Worm (Caenorhabditis elegans) whole organism, L4 larva: ENCODE measurements around the gene T26H5.10.

ENCODE experiments used
- F44E2.7 ChIP-seq: fragments of 200-800 bp; sonication (Bioruptor generic); IDR thresholded peaks from 2 replicates; pipeline ENCODE4 v2.1.2; 2022; ENCODE audit warnings: missing genetic modification characterization, missing compliant biosample characterization
- F49E8.2 ChIP-seq: sonication (generic microtip); optimal IDR thresholded peaks from 2 replicates; lab custom pipeline; 2016; ENCODE audit warnings: missing compliant biosample characterization, mild to moderate bottlenecking, missing genetic modification characterization, borderline replicate concordance
- T20F7.1 ChIP-seq: fragments of 200-800 bp; sonication (Bioruptor generic); optimal IDR thresholded peaks from 2 replicates; lab custom pipeline; 2018; ENCODE audit warnings: mild to moderate bottlenecking, missing genetic modification characterization, missing compliant biosample characterization
- Y48G9A.11 ChIP-seq: fragments of 200-800 bp; sonication (Bioruptor generic); IDR thresholded peaks from 2 replicates; pipeline ENCODE4 v1.3.6; 2022; ENCODE audit warnings: missing genetic modification reagents, missing genetic modification characterization, missing compliant biosample characterization
- Y5F2A.4 ChIP-seq: fragments of 200-800 bp; sonication (Bioruptor generic); optimal IDR thresholded peaks from 2 replicates; lab custom pipeline; 2018; ENCODE audit warnings: mild to moderate bottlenecking, missing genetic modification characterization, missing compliant biosample characterization
- Y75B8A.6 ChIP-seq: fragments of 200-800 bp; sonication (Bioruptor generic); IDR thresholded peaks from 2 replicates; pipeline ENCODE4 v1.3.6; 2022; ENCODE audit warnings: missing genetic modification reagents, missing genetic modification characterization, missing compliant biosample characterization
- ZK337.2 ChIP-seq: fragments of 200-800 bp; sonication (Bioruptor generic); IDR thresholded peaks from 2 replicates; pipeline ENCODE4 v1.3.6; 2022; ENCODE audit warnings: missing genetic modification reagents, missing genetic modification characterization, missing compliant biosample characterization
- ZK546.5 ChIP-seq, 2 experiments: sonication (generic microtip); optimal IDR thresholded peaks; 2 replicates each; lab custom pipeline; 2017; ENCODE audit warnings: missing biosample characterization in 2 of 2, missing genetic modification characterization in 2 of 2
- ama-1 ChIP-seq: fragments of 150-350 bp; optimal IDR thresholded peaks from 2 replicates; lab custom pipeline; 2014; ENCODE audit warnings: inconsistent platforms, mixed read lengths
- attf-4 ChIP-seq: sonication (generic microtip); optimal IDR thresholded peaks from 3 replicates; lab custom pipeline; 2017; ENCODE audit warnings: missing biosample characterization, missing genetic modification characterization
- ceh-20 ChIP-seq: fragments of 200-800 bp; sonication (Bioruptor generic); IDR thresholded peaks from 2 replicates; pipeline ENCODE4 v1.3.6; 2022; ENCODE audit warnings: missing genetic modification reagents, missing genetic modification characterization, missing compliant biosample characterization
- ceh-32 ChIP-seq: sonication (generic microtip); optimal IDR thresholded peaks from 2 replicates; lab custom pipeline; 2016; ENCODE audit warnings: mild to moderate bottlenecking, missing genetic modification characterization, missing compliant biosample characterization; ENCODE audit not compliant: poor library complexity
- ceh-82 ChIP-seq: sonication (generic microtip); optimal IDR thresholded peaks from 2 replicates; lab custom pipeline; 2017; ENCODE audit warnings: missing biosample characterization, missing genetic modification characterization
- cey-2 ChIP-seq: sonication (generic microtip); optimal IDR thresholded peaks from 3 replicates; lab custom pipeline; 2017; ENCODE audit warnings: missing genetic modification characterization, mild to moderate bottlenecking, missing compliant biosample characterization, antibody characterized with exemption, borderline replicate concordance; ENCODE audit not compliant: insufficient read depth
- ctbp-1 ChIP-seq: fragments of 200-800 bp; sonication (Bioruptor generic); IDR thresholded peaks from 2 replicates; pipeline ENCODE4 v1.3.6; 2022; ENCODE audit warnings: missing genetic modification reagents, missing genetic modification characterization, missing compliant biosample characterization
- daf-12 ChIP-seq: fragments of 150-350 bp; optimal IDR thresholded peaks from 2 replicates; lab custom pipeline; 2014; ENCODE audit warnings: missing biosample characterization, missing genetic modification reagents, missing genetic modification characterization
- daf-16 ChIP-seq, 3 experiments: sonication (generic microtip); optimal IDR thresholded peaks; 2 replicates each; lab custom pipeline; 2016 to 2017; ENCODE audit warnings: missing genetic modification characterization in 3 of 3, missing genetic modification reagents in 3 of 3, mild to moderate bottlenecking in 2 of 3, missing compliant biosample characterization in 2 of 3, missing biosample characterization in 1 of 3, moderate library complexity in 1 of 3
- dpl-1 ChIP-seq: fragments of 150-350 bp; optimal IDR thresholded peaks from 2 replicates; lab custom pipeline; 2014; ENCODE audit warnings: missing biosample characterization, missing genetic modification reagents, missing genetic modification characterization
- duxl-1 ChIP-seq: sonication (generic microtip); optimal IDR thresholded peaks from 2 replicates; lab custom pipeline; 2016; ENCODE audit warnings: mild to moderate bottlenecking, missing genetic modification characterization, moderate library complexity, missing compliant biosample characterization; ENCODE audit not compliant: poor library complexity
- egl-27 ChIP-seq: sonication (generic microtip); optimal IDR thresholded peaks from 3 replicates; lab custom pipeline; 2017; ENCODE audit warnings: missing biosample characterization, missing genetic modification reagents, missing genetic modification characterization
- egl-43 ChIP-seq: fragments of 200-800 bp; sonication (Bioruptor generic); IDR thresholded peaks from 2 replicates; pipeline ENCODE4 v1.3.6; 2022; ENCODE audit warnings: missing genetic modification reagents, missing genetic modification characterization, missing compliant biosample characterization
- hlh-30 ChIP-seq: sonication (generic microtip); optimal IDR thresholded peaks from 2 replicates; lab custom pipeline; 2017; ENCODE audit warnings: antibody characterized with exemption, mild to moderate bottlenecking, missing genetic modification characterization, missing compliant biosample characterization; ENCODE audit not compliant: insufficient read depth
- hmg-1.1 ChIP-seq: fragments of 200-800 bp; sonication (Bioruptor generic); IDR thresholded peaks from 2 replicates; pipeline ENCODE4 v1.3.6; 2022; ENCODE audit warnings: missing genetic modification reagents, missing genetic modification characterization, missing compliant biosample characterization
- lim-7 ChIP-seq: fragments of 200-800 bp; sonication (Bioruptor generic); IDR thresholded peaks from 2 replicates; pipeline ENCODE4 v1.3.6; 2022; ENCODE audit warnings: missing genetic modification characterization, missing compliant biosample characterization
- lin-13 ChIP-seq: fragments of 150-350 bp; optimal IDR thresholded peaks from 2 replicates; lab custom pipeline; 2014; ENCODE audit warnings: missing biosample characterization, missing genetic modification reagents, missing genetic modification characterization
- lin-15B ChIP-seq: fragments of 150-350 bp; sonication (generic microtip); optimal IDR thresholded peaks from 3 replicates; lab custom pipeline; 2014; ENCODE audit warnings: missing biosample characterization, missing genetic modification characterization
- lin-38 ChIP-seq: fragments of 200-800 bp; sonication (Bioruptor generic); IDR thresholded peaks from 2 replicates; pipeline ENCODE4 v1.3.6; 2022; ENCODE audit warnings: missing genetic modification reagents, missing genetic modification characterization, missing compliant biosample characterization
- lin-39 ChIP-seq: fragments of 150-350 bp; optimal IDR thresholded peaks from 2 replicates; lab custom pipeline; 2014; ENCODE audit warnings: missing biosample characterization, missing genetic modification reagents, missing genetic modification characterization
- madf-5 ChIP-seq, 2 experiments: fragments of 200-800 bp; sonication (Bioruptor generic); IDR thresholded peaks; 2 replicates each; pipeline ENCODE4 v1.3.6; 2022; ENCODE audit warnings: missing compliant biosample characterization in 2 of 2, missing genetic modification characterization in 2 of 2
- mdl-1 ChIP-seq, 2 experiments: fragments of 150-350 bp in 1 of 2; sonication (generic microtip) in 1 of 2; optimal IDR thresholded peaks; 2 replicates each; lab custom pipeline; 2014 to 2017; ENCODE audit warnings: missing biosample characterization in 2 of 2, missing genetic modification characterization in 2 of 2
- mdt-29 ChIP-seq: fragments of 200-800 bp; sonication (Bioruptor generic); IDR thresholded peaks from 2 replicates; pipeline ENCODE4 v1.3.6; 2022; ENCODE audit warnings: missing genetic modification reagents, missing genetic modification characterization, missing compliant biosample characterization
- mes-2 ChIP-seq: sonication (generic microtip); optimal IDR thresholded peaks from 2 replicates; lab custom pipeline; 2016; ENCODE audit warnings: missing genotype, mild to moderate bottlenecking, missing genetic modification characterization, missing compliant biosample characterization; ENCODE audit not compliant: poor library complexity, severe bottlenecking
- mxl-2 ChIP-seq: fragments of 200-800 bp; sonication (Bioruptor generic); conservative IDR thresholded peaks from 2 replicates; pipeline ENCODE4 v1.3.6; 2022; ENCODE audit warnings: missing genetic modification reagents, missing genetic modification characterization, missing compliant biosample characterization
- nhr-237 ChIP-seq: sonication (generic microtip); optimal IDR thresholded peaks from 2 replicates; lab custom pipeline; 2017; ENCODE audit warnings: missing biosample characterization, missing genetic modification characterization
- nhr-28 ChIP-seq: fragments of 150-350 bp; optimal IDR thresholded peaks from 2 replicates; lab custom pipeline; 2014; ENCODE audit warnings: missing biosample characterization, missing genetic modification characterization
- nhr-41 ChIP-seq: fragments of 200-800 bp; sonication (Bioruptor generic); IDR thresholded peaks from 2 replicates; pipeline ENCODE4 v1.3.6; 2022; ENCODE audit warnings: missing genetic modification reagents, missing genetic modification characterization, missing compliant biosample characterization
- nhr-6 ChIP-seq: fragments of 150-350 bp; optimal IDR thresholded peaks from 2 replicates; lab custom pipeline; 2014; ENCODE audit warnings: missing biosample characterization, missing genetic modification characterization
- pha-4 ChIP-seq, 2 experiments: fragments of 150-350 bp in 1 of 2; fragments of 200-800 bp in 1 of 2; sonication (Bioruptor generic) in 1 of 2; IDR thresholded peaks in 1 of 2; optimal IDR thresholded peaks in 1 of 2; 2 replicates each; pipeline versions ENCODE4 v1.3.6 to Lab custom; 2014 to 2022; ENCODE audit warnings: missing genetic modification characterization in 2 of 2, missing genetic modification reagents in 2 of 2, missing biosample characterization in 1 of 2, missing compliant biosample characterization in 1 of 2
- rbr-2 ChIP-seq: sonication (generic microtip); optimal IDR thresholded peaks from 2 replicates; lab custom pipeline; 2016; ENCODE audit warnings: missing genotype, missing genetic modification characterization, missing compliant biosample characterization
- set-16 ChIP-seq: fragments of 200-800 bp; sonication (Bioruptor generic); IDR thresholded peaks from 2 replicates; pipeline ENCODE4 v1.3.6; 2022; ENCODE audit warnings: missing genetic modification reagents, missing genetic modification characterization, missing compliant biosample characterization
- snpc-1.2 ChIP-seq: fragments of 200-800 bp; sonication (Bioruptor generic); IDR thresholded peaks from 2 replicates; pipeline ENCODE4 v1.3.6; 2022; ENCODE audit warnings: missing genetic modification reagents, missing genetic modification characterization, missing compliant biosample characterization
- spr-1 ChIP-seq: sonication (generic microtip); optimal IDR thresholded peaks from 2 replicates; lab custom pipeline; 2016; ENCODE audit warnings: mild to moderate bottlenecking, missing genetic modification characterization, missing compliant biosample characterization
- spr-3 ChIP-seq: fragments of 200-800 bp; sonication (Bioruptor generic); optimal IDR thresholded peaks from 2 replicates; lab custom pipeline; 2018; ENCODE audit warnings: mild to moderate bottlenecking, missing genetic modification characterization, missing compliant biosample characterization
- tra-1 ChIP-seq: fragments of 200-800 bp; sonication (Bioruptor generic); IDR thresholded peaks from 2 replicates; pipeline ENCODE4 v1.3.6; 2022; ENCODE audit warnings: missing genetic modification reagents, missing genetic modification characterization, missing compliant biosample characterization
- unc-62 ChIP-seq, 3 experiments: fragments of 150-350 bp in 1 of 3; sonication (generic microtip); optimal IDR thresholded peaks in 2 of 3; peaks in 1 of 3; 1 replicate in 1 of 3; 2 replicates in 2 of 3; lab custom pipeline; 2014 to 2017; ENCODE audit warnings: missing biosample characterization in 3 of 3, missing genetic modification characterization in 3 of 3, missing genetic modification reagents in 3 of 3, missing genotype in 1 of 3
- zip-2 ChIP-seq: fragments of 150-350 bp; optimal IDR thresholded peaks from 2 replicates; lab custom pipeline; 2014; ENCODE audit warnings: missing biosample characterization, missing genetic modification characterization
- ztf-7 ChIP-seq: fragments of 150-350 bp; optimal IDR thresholded peaks from 2 replicates; lab custom pipeline; 2014; ENCODE audit warnings: missing biosample characterization, missing genetic modification characterization

The T26H5.10 gene

ce11 chrV:15465032-15465727, 21.6 kb upstream of the T26H5.10 start, which contains the start of gene pqn-71:
TSS of gene pqn-71 (plus strand) at chrV:15465677.
- TF ChIP-seq ceh-20 (GFP tag; lab: Robert Waterston, UW) (peak; percentile 89), egl-27 (tag; lab: Kevin White, UChicago) (no peak), cey-2 (tag; lab: Kevin White, UChicago) (peak; percentile 70), nhr-41 (GFP tag; lab: Robert Waterston, UW) (peak; percentile 91), lin-38 (GFP tag; lab: Robert Waterston, UW) (peak; percentile 89), Y75B8A.6 (GFP tag; lab: Robert Waterston, UW) (peak; percentile 91), pha-4 (GFP tag; IDR thresholded peaks at IDR 0.05; lab: Robert Waterston, UW) (no peak; the same call in none of the 2 replicates), pha-4 (tag; optimal IDR thresholded peaks at IDR 0.05; lab: Kevin White, UChicago) (peak; percentile 53), zip-2 (peak; percentile 90), rbr-2 (tag; lab: Kevin White, UChicago) (peak; percentile 95), ztf-7 (tag; lab: Kevin White, UChicago) (no peak), mdl-1 (tag; optimal IDR thresholded peaks at IDR 0.05; lab: Kevin White, UChicago) (peak; percentile 46 to 77), duxl-1 (tag; lab: Kevin White, UChicago) (peak; percentile 92), nhr-28 (tag; lab: Kevin White, UChicago) (peak; percentile 74), Y48G9A.11 (GFP tag; lab: Robert Waterston, UW) (peak; percentile 92), ZK546.5 (tag; optimal IDR thresholded peaks at IDR 0.05; lab: Kevin White, UChicago) (no peak), ceh-82 (tag; lab: Kevin White, UChicago) (no peak), madf-5 (GFP tag; IDR thresholded peaks at IDR 0.05; lab: Robert Waterston, UW) (peak; percentile 94 to 95), mxl-2 (GFP tag; lab: Robert Waterston, UW) (peak; percentile 85), ama-1 (lab: Kevin White, UChicago) (no peak), T20F7.1 (no peak), Y5F2A.4 (GFP tag; lab: Kevin White, UChicago) (peak; percentile 81), spr-3 (peak; percentile 91), F49E8.2 (tag; lab: Kevin White, UChicago) (peak; percentile 91), ZK337.2 (peak; percentile 60), daf-12 (tag; lab: Kevin White, UChicago) (no peak), dpl-1 (peak; percentile 66), set-16 (GFP tag; lab: Robert Waterston, UW) (peak; percentile 63; the same call in 1 of the 2 replicates), lin-13 (GFP tag; lab: Kevin White, UChicago) (peak; percentile 93), nhr-6 (tag; lab: Kevin White, UChicago) (peak; percentile 51), hmg-1.1 (GFP tag; lab: Robert Waterston, UW) (peak; percentile 97), hlh-30 (tag; lab: Kevin White, UChicago) (peak; percentile 91), tra-1 (GFP tag; lab: Robert Waterston, UW) (peak; percentile 97), snpc-1.2 (GFP tag; lab: Robert Waterston, UW) (peak; percentile 92), daf-16 (GFP tag; optimal IDR thresholded peaks at IDR 0.05; lab: Kevin White, UChicago) (peak; percentile 91 to 96), daf-16 (tag; optimal IDR thresholded peaks at IDR 0.05; lab: Kevin White, UChicago) (peak; percentile 84), nhr-237 (tag; lab: Kevin White, UChicago) (peak; percentile 46), lim-7 (GFP tag; lab: Robert Waterston, UW) (peak; percentile 92), ceh-32 (tag; lab: Kevin White, UChicago) (peak; percentile 74), mdt-29 (GFP tag; lab: Robert Waterston, UW) (peak; percentile 93), egl-43 (GFP tag; lab: Robert Waterston, UW) (peak; percentile 97), mes-2 (tag; lab: Kevin White, UChicago) (peak; percentile 85), unc-62 (GFP tag; optimal IDR thresholded peaks at IDR 0.05 in 1 of 2; lab: Kevin White, UChicago) (peak in 1 of 2 experiments; percentile 15), unc-62 (tag; optimal IDR thresholded peaks at IDR 0.05; lab: Kevin White, UChicago) (no peak), attf-4 (tag; lab: Kevin White, UChicago) (peak; percentile 26), lin-39 (no peak), spr-1 (peak; percentile 95), ctbp-1 (GFP tag; lab: Robert Waterston, UW) (peak; percentile 94), lin-15B (tag; lab: Kevin White, UChicago) (no peak), F44E2.7 (peak; percentile 95)
